Worm (Caenorhabditis elegans) whole organism, L1 larva: ENCODE data around the gene chtb-2.

Experiments
- nhr-47 ChIP-seq: sonication (generic microtip); optimal IDR thresholded peaks from 2 replicates; lab custom pipeline; 2016; ENCODE audit warnings: mild to moderate bottlenecking, missing genetic modification characterization, moderate library complexity, missing compliant biosample characterization
- nhr-90 ChIP-seq: sonication (generic microtip); optimal IDR thresholded peaks from 2 replicates; lab custom pipeline; 2016; ENCODE audit warnings: mild to moderate bottlenecking, missing genetic modification characterization, missing compliant biosample characterization; ENCODE audit not compliant: poor library complexity
- zag-1 ChIP-seq: fragments of 150-350 bp; optimal IDR thresholded peaks from 2 replicates; lab custom pipeline; 2014; ENCODE audit warnings: missing biosample characterization, missing genetic modification characterization

ce11 chrIII:6439854-6440253, 43.2 kb upstream of the chtb-2 start:
- TF ChIP-seq nhr-47 (no peak), nhr-90 (tag; lab: Kevin White, UChicago) (no peak), zag-1 (tag; lab: Kevin White, UChicago) (no peak)
